Fruit fly (Drosophila melanogaster) whole organism, adult: ENCODE data around the gene Pez.

Experiments used
- CG11617 ChIP-seq: fragments of 200-800 bp; sonication (Bioruptor generic); optimal IDR thresholded peaks from 2 replicates; lab custom pipeline; 2017; ENCODE audit warnings: mild to moderate bottlenecking, missing biosample characterization, missing genetic modification reagents, missing genetic modification characterization
- CG12768 ChIP-seq: fragments of 200-800 bp; sonication (Bioruptor generic); optimal IDR thresholded peaks from 2 replicates; lab custom pipeline; 2017; ENCODE audit warnings: missing biosample characterization, missing genetic modification characterization, mild to moderate bottlenecking, moderate library complexity, missing genetic modification reagents
- CG14711 ChIP-seq: fragments of 200-800 bp; sonication (Bioruptor generic); optimal IDR thresholded peaks from 2 replicates; lab custom pipeline; 2018; ENCODE audit warnings: missing biosample characterization, mild to moderate bottlenecking, missing genetic modification characterization, moderate library complexity
- CG1620 ChIP-seq: fragments of 200-800 bp; sonication (Bioruptor generic); optimal IDR thresholded peaks from 2 replicates; lab custom pipeline; 2016; ENCODE audit warnings: missing biosample characterization, missing genetic modification characterization
- CG33017 ChIP-seq: fragments of 200-800 bp; sonication (Bioruptor generic); optimal IDR thresholded peaks from 2 replicates; lab custom pipeline; 2018; ENCODE audit warnings: missing biosample characterization, mild to moderate bottlenecking, missing genetic modification characterization, moderate library complexity
- CG5204 ChIP-seq: fragments of 200-800 bp; sonication (Bioruptor generic); optimal IDR thresholded peaks from 2 replicates; lab custom pipeline; 2016; ENCODE audit warnings: missing biosample characterization, missing genetic modification characterization
- CG7045 ChIP-seq: fragments of 200-800 bp; sonication (Bioruptor generic); optimal IDR thresholded peaks from 2 replicates; lab custom pipeline; 2017; ENCODE audit warnings: missing biosample characterization, mild to moderate bottlenecking, missing genetic modification characterization
- CG7101 ChIP-seq: fragments of 200-800 bp; sonication (Bioruptor generic); optimal IDR thresholded peaks from 2 replicates; lab custom pipeline; 2018; ENCODE audit warnings: missing biosample characterization, mild to moderate bottlenecking, missing genetic modification characterization, moderate library complexity
- Clk ChIP-seq: fragments of 200-800 bp; sonication (Bioruptor generic); optimal IDR thresholded peaks from 2 replicates; lab custom pipeline; 2017; ENCODE audit warnings: missing biosample characterization, missing genetic modification characterization
- Crg-1 ChIP-seq: fragments of 200-800 bp; sonication (Bioruptor generic); optimal IDR thresholded peaks from 2 replicates; lab custom pipeline; 2016; ENCODE audit warnings: missing biosample characterization, missing genetic modification characterization
- Hr96 ChIP-seq: fragments of 200-800 bp; sonication (Bioruptor generic); optimal IDR thresholded peaks from 2 replicates; lab custom pipeline; 2016; ENCODE audit warnings: missing biosample characterization, missing genetic modification characterization
- Mnt ChIP-seq: fragments of 200-800 bp; sonication (Bioruptor generic); optimal IDR thresholded peaks from 2 replicates; lab custom pipeline; 2016; ENCODE audit warnings: missing biosample characterization, mild to moderate bottlenecking, missing genetic modification characterization
- bab1 ChIP-seq: fragments of 200-800 bp; sonication (Bioruptor generic); optimal IDR thresholded peaks from 3 replicates; lab custom pipeline; 2019; ENCODE audit warnings: missing biosample characterization, mild to moderate bottlenecking, missing genetic modification characterization, moderate library complexity
- cic ChIP-seq: fragments of 200-800 bp; sonication (Bioruptor generic); optimal IDR thresholded peaks from 2 replicates; lab custom pipeline; 2017; ENCODE audit warnings: missing biosample characterization, mild to moderate bottlenecking, missing genetic modification characterization, moderate library complexity
- cnc ChIP-seq, 2 experiments: fragments of >200 bp; optimal IDR thresholded peaks; 2 replicates each; lab custom pipeline; 2017
- kay ChIP-seq: fragments of 200-800 bp; sonication (Bioruptor generic); peaks from one replicate; lab custom pipeline; 2016; ENCODE audit warnings: missing biosample characterization, missing genetic modification characterization, borderline replicate concordance
- ovo ChIP-seq: fragments of 200-800 bp; sonication (Bioruptor generic); optimal IDR thresholded peaks from 2 replicates; lab custom pipeline; 2016; ENCODE audit warnings: missing biosample characterization, missing genetic modification characterization
- pad ChIP-seq: fragments of 200-800 bp; sonication (Bioruptor generic); optimal IDR thresholded peaks from 3 replicates; lab custom pipeline; 2017; ENCODE audit warnings: missing biosample characterization, missing genetic modification characterization, mild to moderate bottlenecking, moderate library complexity, missing genetic modification reagents
- tj ChIP-seq: fragments of 200-800 bp; sonication (Bioruptor generic); optimal IDR thresholded peaks from 3 replicates; lab custom pipeline; 2017; ENCODE audit warnings: missing biosample characterization, mild to moderate bottlenecking, missing genetic modification characterization, moderate library complexity
- toe ChIP-seq: fragments of 200-800 bp; sonication (Bioruptor generic); optimal IDR thresholded peaks from 2 replicates; lab custom pipeline; 2016; ENCODE audit warnings: missing biosample characterization, missing genetic modification characterization

The Pez gene

dm6 chr2L:6348327-6348726 lies 9.9 kb upstream of the Pez start, which contains the start of gene CG9497:
TSS of gene CG9497 (minus strand) at chr2L:6348427.
- TF ChIP-seq CG11617 (GFP tag; lab: Kevin White, UChicago) (no peak), Mnt (GFP tag; lab: Kevin White, UChicago) (no peak), pad (GFP tag; lab: Kevin White, UChicago) (no peak), kay (GFP tag; lab: Kevin White, UChicago) (peak; percentile 74), toe (no peak)

dm6 chr2L:6343084-6343873 lies 4.8 kb upstream of the Pez start:
- TF ChIP-seq kay (GFP tag; lab: Kevin White, UChicago) (peak; percentile 92), Mnt (GFP tag; lab: Kevin White, UChicago) (peak; percentile 68), bab1 (GFP tag; lab: Kevin White, UChicago) (no peak), cic (peak; percentile 94), CG12768 (peak; percentile 34), CG7101 (tag; lab: Kevin White, UChicago) (no peak), CG1620 (GFP tag; lab: Kevin White, UChicago) (no peak)

- no peak for TF ChIP-seq CG7101 (tag; lab: Kevin White, UChicago)
- peak; percentile 91 for TF ChIP-seq kay (GFP tag; lab: Kevin White, UChicago)
Measured at dm6 chr2L:6341246-6341645, 2.8 kb upstream of the Pez start.

- peak; percentile 95 for TF ChIP-seq kay (GFP tag; lab: Kevin White, UChicago)
- no peak for TF ChIP-seq Mnt (GFP tag; lab: Kevin White, UChicago)
- no peak for TF ChIP-seq Hr96 (GFP tag; lab: Kevin White, UChicago)
- peak; percentile 57 to 99 for TF ChIP-seq cnc (optimal IDR thresholded peaks at IDR 0.05; lab: Kevin White, UChicago)
- no peak for TF ChIP-seq CG1620 (GFP tag; lab: Kevin White, UChicago)
- TF ChIP-seq Clk (GFP tag; lab: Kevin White, UChicago), result no peak
Measured at dm6 chr2L:6340222-6340725, 1.8 kb upstream of the Pez start.

dm6 chr2L:6339010-6339897 lies 783 bp upstream of the Pez start:
- TF ChIP-seq CG11617 (GFP tag; lab: Kevin White, UChicago) (peak; percentile 28), CG1620 (GFP tag; lab: Kevin White, UChicago) (peak; percentile 25), cic (peak; percentile 10), Clk (GFP tag; lab: Kevin White, UChicago) (no peak), CG33017 (tag; lab: Kevin White, UChicago) (peak; percentile 66), CG5204 (GFP tag; lab: Kevin White, UChicago) (peak; percentile 65), tj (GFP tag; lab: Kevin White, UChicago) (peak; percentile 72), CG12768 (peak; percentile 84), pad (GFP tag; lab: Kevin White, UChicago) (no peak), cnc (optimal IDR thresholded peaks at IDR 0.05; lab: Kevin White, UChicago) (no peak), ovo (GFP tag; lab: Kevin White, UChicago) (peak; percentile 28), kay (GFP tag; lab: Kevin White, UChicago) (no peak), CG14711 (tag; lab: Kevin White, UChicago) (peak; percentile 34), toe (peak; percentile 29), Crg-1 (no peak), Hr96 (GFP tag; lab: Kevin White, UChicago) (peak; percentile 32), Mnt (GFP tag; lab: Kevin White, UChicago) (peak; percentile 35), CG7045 (GFP tag; lab: Kevin White, UChicago) (peak; percentile 27), CG7101 (tag; lab: Kevin White, UChicago) (peak; percentile 67)

- no peak for TF ChIP-seq ovo (GFP tag; lab: Kevin White, UChicago)
- no peak for TF ChIP-seq Hr96 (GFP tag; lab: Kevin White, UChicago)
- no peak for TF ChIP-seq CG5204 (GFP tag; lab: Kevin White, UChicago)
- TF ChIP-seq Crg-1, result no peak
- TF ChIP-seq cnc (optimal IDR thresholded peaks at IDR 0.05; lab: Kevin White, UChicago), result no peak
- no peak for TF ChIP-seq bab1 (GFP tag; lab: Kevin White, UChicago)
- TF ChIP-seq CG1620 (GFP tag; lab: Kevin White, UChicago), result no peak
- TF ChIP-seq Mnt (GFP tag; lab: Kevin White, UChicago), result no peak
- TF ChIP-seq pad (GFP tag; lab: Kevin White, UChicago), result no peak
- no peak for TF ChIP-seq CG12768
- TF ChIP-seq cic, result no peak
- no peak for TF ChIP-seq CG7101 (tag; lab: Kevin White, UChicago)
- no peak for TF ChIP-seq CG33017 (tag; lab: Kevin White, UChicago)
- no peak for TF ChIP-seq CG7045 (GFP tag; lab: Kevin White, UChicago)
- no peak for TF ChIP-seq CG11617 (GFP tag; lab: Kevin White, UChicago)
- TF ChIP-seq Clk (GFP tag; lab: Kevin White, UChicago), result no peak
Measured at dm6 chr2L:6337843-6338366, 566 bp downstream of the Pez start.
